Worm (Caenorhabditis elegans) whole organism, late embryonic: ENCODE measurements around the gene ZK262.9.

Source experiments
- npax-4 ChIP-seq: sonication (generic microtip); optimal IDR thresholded peaks from 2 replicates; lab custom pipeline; 2016; ENCODE audit warnings: missing genetic modification characterization, missing compliant biosample characterization
- pqm-1 ChIP-seq: sonication (generic microtip); optimal IDR thresholded peaks from 2 replicates; lab custom pipeline; 2016; ENCODE audit warnings: missing genetic modification characterization, missing compliant biosample characterization
- pros-1 ChIP-seq: fragments of 150-350 bp; optimal IDR thresholded peaks from 2 replicates; lab custom pipeline; 2014; ENCODE audit warnings: missing biosample characterization, missing genetic modification reagents, missing genetic modification characterization

ce11 chrV:18487158-18487557 is 47.6 kb downstream of the ZK262.9 start, which contains the start of gene Y51A2D.18:
- TF ChIP-seq npax-4 (tag; lab: Kevin White, UChicago), result no peak
- no peak for TF ChIP-seq pqm-1
- TF ChIP-seq pros-1, result no peak
